Fruit fly (Drosophila melanogaster): ENCODE results near the gene CG18249.

The CG18249 gene

DNA sequence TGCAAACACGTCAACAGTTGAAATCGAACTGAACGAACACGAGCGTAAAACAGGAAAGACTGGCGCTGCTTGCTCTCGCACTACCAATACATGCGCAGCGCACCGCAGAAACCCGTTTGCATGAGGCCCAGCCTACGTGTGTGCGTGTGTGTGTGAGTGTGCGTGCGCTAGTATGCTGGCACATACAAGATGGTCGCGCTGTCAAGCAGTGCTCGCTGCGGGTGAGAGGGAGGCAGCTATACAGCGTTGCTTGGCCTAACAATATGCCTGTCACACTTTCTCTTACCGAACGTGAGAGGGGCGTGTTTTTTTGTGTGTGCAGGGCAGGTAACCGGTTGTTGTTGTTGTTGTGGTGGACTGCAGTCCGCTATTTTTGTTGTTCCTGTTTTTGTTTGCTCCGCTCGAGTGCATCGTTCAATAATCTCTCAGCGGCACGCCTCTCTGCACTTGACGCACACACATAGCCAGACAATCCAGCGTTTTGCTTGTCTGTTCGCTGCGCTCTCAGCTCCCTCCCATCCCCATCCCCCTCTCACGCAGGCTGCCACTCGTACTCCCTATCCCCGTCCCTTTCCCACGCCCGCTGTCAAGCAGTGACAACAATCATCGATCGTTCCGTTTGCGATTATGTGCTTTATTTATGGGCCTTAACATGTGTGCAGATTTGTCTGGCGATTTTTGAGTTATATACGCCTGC lies 38.4 kb upstream of the CG18249 start, which contains the start of gene grn (continued):
- TF ChIP-seq BEAF-32 (GFP tag; optimal IDR thresholded peaks at IDR 0.05), result no peak
- no peak for TF ChIP-seq wdn (GFP tag; IDR thresholded peaks at IDR 0.05)
- peak; percentile 11 for TF ChIP-seq Neu2 (GFP tag; optimal IDR thresholded peaks at IDR 0.05; ENCODE audit: borderline replicate concordance)
- no peak for TF ChIP-seq CG14050 (GFP tag; IDR thresholded peaks at IDR 0.05)
- no peak for TF ChIP-seq CG4707 (GFP tag; optimal IDR thresholded peaks at IDR 0.05)
- TF ChIP-seq CG2712 (tag; optimal IDR thresholded peaks at IDR 0.05), result peak; percentile 38
- no peak for TF ChIP-seq Scr (GFP tag; IDR thresholded peaks at IDR 0.05; ENCODE audit: partially characterized antibody)
- TF ChIP-seq Asciz (GFP tag; optimal IDR thresholded peaks at IDR 0.05), result no peak
- TF ChIP-seq hb (GFP tag; IDR thresholded peaks at IDR 0.05; ENCODE audit: partially characterized antibody), result 0 out of 3 replicates have a peak, but pooled peaks have one; percentile 50
- 0 out of 2 replicates have a peak, but pooled peaks have one; percentile 37 for TF ChIP-seq bowl (GFP tag; IDR thresholded peaks at IDR 0.05)
- no peak for TF ChIP-seq CG2889 (GFP tag; IDR thresholded peaks at IDR 0.05)
- no peak for TF ChIP-seq Dp (GFP tag; optimal IDR thresholded peaks at IDR 0.05)
- no peak for TF ChIP-seq CG12155 (GFP tag; optimal IDR thresholded peaks at IDR 0.05)
- no peak for TF ChIP-seq CG6689 (GFP tag; IDR thresholded peaks at IDR 0.05)
- TF ChIP-seq CG6175 (GFP tag; IDR thresholded peaks at IDR 0.05), result no peak
- peak; percentile 21 for TF ChIP-seq dmrt11E (tag; optimal IDR thresholded peaks at IDR 0.05)
- TF ChIP-seq nerfin-1 (tag; optimal IDR thresholded peaks at IDR 0.05), result peak; percentile 29
- TF ChIP-seq crp (GFP tag; optimal IDR thresholded peaks at IDR 0.05), result no peak
- TF ChIP-seq YL-1 (GFP tag; optimal IDR thresholded peaks at IDR 0.05), result no peak
- no peak for TF ChIP-seq Sox102F (GFP tag; optimal IDR thresholded peaks at IDR 0.05)
- no peak for TF ChIP-seq wek (GFP tag; optimal IDR thresholded peaks at IDR 0.05)
- no peak for TF ChIP-seq CTCF (GFP tag; optimal IDR thresholded peaks at IDR 0.05)
- no peak for TF ChIP-seq Mrtf (GFP tag; IDR thresholded peaks at IDR 0.05)
- no peak for TF ChIP-seq croc (GFP tag; conservative IDR thresholded peaks at IDR 0.05)
- TF ChIP-seq sr (GFP tag; IDR thresholded peaks at IDR 0.05), result 0 out of 3 replicates have a peak, but pooled peaks have one; percentile 15
- TF ChIP-seq tna (GFP tag; IDR thresholded peaks at IDR 0.05; ENCODE audit: partially characterized antibody), result 0 out of 2 replicates have a peak, but pooled peaks have one; percentile 9
- no peak for TF ChIP-seq MTF-1 (GFP tag; optimal IDR thresholded peaks at IDR 0.05; ENCODE audit: borderline replicate concordance)
- peak; percentile 42 for TF ChIP-seq zen (tag; optimal IDR thresholded peaks at IDR 0.05)
- TF ChIP-seq Rx (GFP tag; IDR thresholded peaks at IDR 0.05), result no peak
- TF ChIP-seq CG2202 (tag; optimal IDR thresholded peaks at IDR 0.05), result peak; percentile 26
- no peak for TF ChIP-seq Six4 (GFP tag; optimal IDR thresholded peaks at IDR 0.05)
- peak; percentile 47; the same call in 1 of the 2 replicates for TF ChIP-seq inv (GFP tag; IDR thresholded peaks at IDR 0.05; ENCODE audit: partially characterized antibody)
- TF ChIP-seq vvl (GFP tag; IDR thresholded peaks at IDR 0.05), result peak; percentile 70
- TF ChIP-seq scrt (GFP tag; optimal IDR thresholded peaks at IDR 0.05), result no peak
- no peak for TF ChIP-seq CG12104 (GFP tag; optimal IDR thresholded peaks at IDR 0.05)
- no peak for TF ChIP-seq CG11398 (GFP tag; optimal IDR thresholded peaks at IDR 0.05)
- TF ChIP-seq sd (tag; optimal IDR thresholded peaks at IDR 0.05), result peak; percentile 53
- no peak for TF ChIP-seq caup (GFP tag; optimal IDR thresholded peaks at IDR 0.05; ENCODE audit: severe bottlenecking)
- TF ChIP-seq Nf-YB (GFP tag; optimal IDR thresholded peaks at IDR 0.05), result peak; percentile 98
- peak in 1 of 3 experiments; percentile 23 for TF ChIP-seq Stat92E (GFP tag; optimal IDR thresholded peaks at IDR 0.05)
- no peak for TF ChIP-seq CG13424 (tag; optimal IDR thresholded peaks at IDR 0.05)
- TF ChIP-seq CG6654 (GFP tag; optimal IDR thresholded peaks at IDR 0.05), result no peak
- TF ChIP-seq CG17829 (tag; optimal IDR thresholded peaks at IDR 0.05), result peak; percentile 61
- no peak for TF ChIP-seq CG9797 (GFP tag; optimal IDR thresholded peaks at IDR 0.05)
- TF ChIP-seq so (GFP tag; IDR thresholded peaks at IDR 0.05), result peak; percentile 54; the same call in 1 of the 3 replicates
- no peak for TF ChIP-seq CG16863 (GFP tag; optimal IDR thresholded peaks at IDR 0.05)
- TF ChIP-seq lbe (GFP tag; optimal IDR thresholded peaks at IDR 0.05), result no peak
- TF ChIP-seq dati (GFP tag; IDR thresholded peaks at IDR 0.05), result no peak
